Worm (Caenorhabditis elegans): ENCODE data around the gene T13G4.7.

T13G4.7 gene

DNA sequence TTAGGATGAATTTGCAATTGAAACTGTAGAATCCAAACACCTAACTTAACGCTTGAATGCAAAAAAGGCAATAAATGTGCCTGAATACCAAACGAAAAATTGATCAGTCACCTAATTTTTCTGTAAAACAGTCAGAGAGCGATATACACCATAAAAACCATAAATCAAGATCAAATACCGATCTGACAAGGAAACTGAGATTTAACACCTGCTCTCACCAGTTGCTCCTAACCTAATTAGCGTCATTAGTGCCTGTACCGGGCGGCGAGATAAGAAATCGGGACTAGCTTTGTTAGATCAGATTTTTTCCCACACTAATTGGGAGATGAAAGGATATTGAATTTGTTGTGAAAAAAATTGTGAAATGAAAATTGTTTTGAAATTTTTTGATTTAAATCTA, 17.2 kb upstream of the T13G4.7 start:
- TF ChIP-seq flh-1 (GFP tag; optimal IDR thresholded peaks at IDR 0.05) (no peak), nhr-76 (tag; optimal IDR thresholded peaks at IDR 0.05) (no peak), unc-62 (GFP tag; optimal IDR thresholded peaks at IDR 0.05) (peak; percentile 19), nhr-2 (tag; optimal IDR thresholded peaks at IDR 0.05) (peak; percentile 61), blmp-1 (tag; optimal IDR thresholded peaks at IDR 0.05) (no peak), ceh-39 (tag; optimal IDR thresholded peaks at IDR 0.05) (no peak), elt-1 (tag; optimal IDR thresholded peaks at IDR 0.05; ENCODE audit: borderline replicate concordance, insufficient read depth) (peak; percentile 44), elt-3 (tag; optimal IDR thresholded peaks at IDR 0.05) (no peak)

DNA sequence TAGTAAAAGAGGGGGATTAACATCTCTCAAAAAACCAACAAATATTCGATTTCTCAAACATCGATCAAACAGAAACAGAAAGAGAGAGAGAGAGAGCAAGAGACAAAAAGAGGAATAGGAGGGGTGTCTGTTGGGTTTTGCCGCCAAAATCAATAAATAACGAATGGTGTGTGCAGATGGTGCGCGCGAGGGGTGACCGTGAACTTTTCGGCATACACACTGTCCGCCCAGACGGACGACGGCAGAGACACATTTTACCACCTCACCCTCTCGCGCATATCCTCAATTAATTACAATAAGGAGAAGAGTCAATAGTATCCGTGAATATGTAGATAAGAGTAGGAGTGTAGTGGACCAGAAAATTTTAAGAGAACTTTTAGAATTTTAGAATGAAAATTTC, 16.5 kb upstream of the T13G4.7 start:
- TF ChIP-seq pha-4 (tag; optimal IDR thresholded peaks at IDR 0.05) (peak; percentile 29), nhr-2 (tag; optimal IDR thresholded peaks at IDR 0.05) (peak; percentile 42), elt-3 (tag; optimal IDR thresholded peaks at IDR 0.05) (no peak), nhr-28 (tag; optimal IDR thresholded peaks at IDR 0.05) (no peak), nhr-76 (tag; optimal IDR thresholded peaks at IDR 0.05) (no peak), unc-62 (GFP tag; optimal IDR thresholded peaks at IDR 0.05) (peak; percentile 11), hlh-1 (tag; optimal IDR thresholded peaks at IDR 0.05) (peak; percentile 39), cnd-1 (tag; optimal IDR thresholded peaks at IDR 0.05) (peak; percentile 69)

DNA sequence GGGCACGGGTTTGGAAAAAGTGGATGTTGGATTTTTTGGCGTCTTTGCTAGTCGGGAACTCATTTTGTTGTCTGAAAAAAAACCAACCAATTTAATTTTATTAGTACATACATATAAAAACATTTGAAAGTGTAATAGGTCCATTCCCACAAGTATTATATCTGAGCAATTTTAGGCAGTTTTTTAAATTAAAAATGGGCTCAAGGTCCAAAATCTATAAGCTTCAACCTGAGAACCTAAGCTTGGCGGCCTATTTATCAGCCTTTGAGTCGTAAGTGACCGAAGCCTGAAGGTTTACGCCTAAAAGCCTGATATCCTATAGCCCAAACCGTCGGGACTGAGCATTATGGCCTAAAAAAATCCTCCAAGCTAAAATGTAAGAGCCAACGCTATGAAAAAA, 12.5 kb upstream of the T13G4.7 start:
- no peak for TF ChIP-seq nhr-28 (tag; optimal IDR thresholded peaks at IDR 0.05)
- no peak for TF ChIP-seq elt-1 (tag; optimal IDR thresholded peaks at IDR 0.05; ENCODE audit: borderline replicate concordance, insufficient read depth)
- TF ChIP-seq nhr-2 (tag; optimal IDR thresholded peaks at IDR 0.05) = no peak
- TF ChIP-seq elt-3 (tag; optimal IDR thresholded peaks at IDR 0.05) = no peak
- no peak for TF ChIP-seq mab-5 (tag; optimal IDR thresholded peaks at IDR 0.05)
- TF ChIP-seq M03D4.4 (tag; optimal IDR thresholded peaks at IDR 0.05) = no peak
- TF ChIP-seq snpc-4 (tag; optimal IDR thresholded peaks at IDR 0.05) = no peak
- TF ChIP-seq mep-1 (tag; optimal IDR thresholded peaks at IDR 0.05) = no peak
- no peak for TF ChIP-seq nhr-12 (tag; optimal IDR thresholded peaks at IDR 0.05)

DNA sequence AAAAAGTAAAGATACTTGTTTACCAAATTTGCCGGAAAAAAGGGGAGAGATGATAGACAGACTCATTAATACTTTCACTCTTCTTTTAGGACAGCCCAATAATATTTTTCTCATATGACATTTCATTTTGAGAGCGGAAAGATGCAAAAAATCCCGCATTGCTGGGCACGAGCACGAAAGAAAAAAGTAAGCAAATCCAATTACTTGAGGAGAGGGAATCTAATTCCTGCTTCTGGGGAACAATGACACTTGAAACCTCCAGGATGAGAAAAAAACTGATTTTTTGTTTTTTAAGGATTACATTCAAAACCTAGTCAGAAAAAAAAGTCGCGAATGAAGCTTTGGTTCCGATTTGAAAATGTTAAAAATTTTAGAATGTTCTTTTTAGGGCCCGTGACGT, 10.9 kb upstream of the T13G4.7 start:
- TF ChIP-seq ces-1 (GFP tag; optimal IDR thresholded peaks at IDR 0.05) = peak; percentile 45
- no peak for TF ChIP-seq sptf-1 (tag; optimal IDR thresholded peaks at IDR 0.05)

DNA sequence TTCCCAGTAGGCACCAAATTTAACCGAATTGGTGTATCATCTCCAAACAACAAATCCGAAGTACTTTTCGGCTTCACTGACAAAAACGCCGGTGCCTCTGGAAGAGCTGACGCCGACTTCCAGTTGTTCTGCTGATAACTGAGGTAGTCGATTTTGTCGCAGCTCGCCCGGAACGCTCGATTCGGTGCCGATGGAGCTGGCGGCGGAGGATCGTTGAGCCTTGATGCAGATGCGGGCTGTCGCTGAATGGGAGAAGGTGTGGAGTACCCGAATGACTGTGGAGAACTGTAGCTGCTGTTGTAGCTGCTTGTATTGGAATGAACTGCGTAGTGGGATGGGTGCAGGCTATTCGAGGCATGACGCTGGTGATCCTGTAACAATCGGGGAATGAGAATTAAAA, 7.2 kb upstream of the T13G4.7 start:
- TF ChIP-seq sem-2 (GFP tag; optimal IDR thresholded peaks at IDR 0.05) (no peak), nhr-76 (tag; optimal IDR thresholded peaks at IDR 0.05) (no peak), bed-3 (GFP tag; optimal IDR thresholded peaks at IDR 0.05) (no peak), lin-13 (tag; optimal IDR thresholded peaks at IDR 0.05) (no peak), ceh-83 (GFP tag; optimal IDR thresholded peaks at IDR 0.05) (no peak), ceh-43 (GFP tag; optimal IDR thresholded peaks at IDR 0.05) (no peak), ham-2 (GFP tag; optimal IDR thresholded peaks at IDR 0.05) (no peak), elt-1 (tag; optimal IDR thresholded peaks at IDR 0.05; ENCODE audit: borderline replicate concordance, insufficient read depth) (no peak), ztf-11 (tag; optimal IDR thresholded peaks at IDR 0.05) (no peak)

DNA sequence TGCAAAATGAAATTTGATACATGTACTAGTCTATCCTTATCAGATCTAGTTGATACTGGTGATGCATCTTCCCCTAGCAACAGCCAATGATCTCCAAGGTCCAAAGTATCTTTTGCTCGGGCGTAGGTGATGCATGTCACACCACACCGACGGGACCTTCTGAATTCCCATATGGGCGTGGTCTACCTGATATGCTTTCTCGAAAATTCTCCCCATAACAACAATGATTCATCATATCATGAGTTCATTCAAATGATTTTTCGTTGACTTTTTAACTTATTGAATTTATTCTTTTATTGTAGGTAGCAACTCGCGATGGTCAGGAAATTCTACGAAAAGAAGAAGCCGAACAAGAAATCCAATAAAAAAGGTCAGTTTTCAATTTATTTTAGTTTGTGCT, 3.2 kb upstream of the T13G4.7 start, which contains the start of gene C46H3.1:
C46H3.1 (plus strand) TSS at position 301 of the 400 bp plus-strand sequence.
- TF ChIP-seq nhr-12 (tag; optimal IDR thresholded peaks at IDR 0.05) = no peak
- TF ChIP-seq mls-2 (tag; optimal IDR thresholded peaks at IDR 0.05) = no peak
- no peak for TF ChIP-seq unc-62 (GFP tag; optimal IDR thresholded peaks at IDR 0.05)
- TF ChIP-seq zip-8 (tag; optimal IDR thresholded peaks at IDR 0.05) = no peak

DNA sequence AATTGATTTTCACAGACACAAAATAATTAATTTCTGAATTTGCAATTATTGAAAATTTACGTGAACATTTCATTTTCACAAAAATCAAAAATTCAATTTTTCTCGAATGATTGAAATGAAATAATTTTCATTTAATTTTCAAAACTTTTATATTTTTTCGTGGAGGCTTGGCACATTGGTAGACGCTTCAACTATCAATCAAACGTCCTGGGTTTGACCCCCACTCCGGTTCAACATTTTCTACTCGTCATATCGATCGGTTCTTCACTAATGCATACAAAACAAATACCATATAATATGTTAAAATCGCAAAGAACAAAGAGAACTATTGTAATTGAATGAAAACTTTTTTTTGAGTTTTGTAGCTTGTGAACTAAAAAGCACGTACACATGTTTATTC, 2.0 kb upstream of the T13G4.7 start:
- TF ChIP-seq mep-1 (tag; optimal IDR thresholded peaks at IDR 0.05) = no peak
- TF ChIP-seq pha-4 (tag; optimal IDR thresholded peaks at IDR 0.05) = no peak
- TF ChIP-seq nhr-76 (tag; optimal IDR thresholded peaks at IDR 0.05) = no peak
- TF ChIP-seq M03D4.4 (tag; optimal IDR thresholded peaks at IDR 0.05) = no peak
- TF ChIP-seq sptf-1 (tag; optimal IDR thresholded peaks at IDR 0.05) = no peak
- TF ChIP-seq lsy-2 (tag; optimal IDR thresholded peaks at IDR 0.05) = no peak
- TF ChIP-seq bed-3 (GFP tag; optimal IDR thresholded peaks at IDR 0.05) = no peak
- TF ChIP-seq ces-1 (GFP tag; optimal IDR thresholded peaks at IDR 0.05) = no peak
- TF ChIP-seq flh-1 (GFP tag; optimal IDR thresholded peaks at IDR 0.05) = no peak
- no peak for TF ChIP-seq lin-32 (GFP tag; optimal IDR thresholded peaks at IDR 0.05)
- TF ChIP-seq nhr-12 (tag; optimal IDR thresholded peaks at IDR 0.05) = no peak
- no peak for TF ChIP-seq unc-39 (tag; optimal IDR thresholded peaks at IDR 0.05)
- TF ChIP-seq blmp-1 (tag; optimal IDR thresholded peaks at IDR 0.05) = no peak
- no peak for TF ChIP-seq zip-8 (tag; optimal IDR thresholded peaks at IDR 0.05)
- TF ChIP-seq ceh-43 (GFP tag; optimal IDR thresholded peaks at IDR 0.05) = no peak
- TF ChIP-seq snpc-4 (tag; optimal IDR thresholded peaks at IDR 0.05) = no peak
- no peak for TF ChIP-seq ceh-83 (GFP tag; optimal IDR thresholded peaks at IDR 0.05)
